Fruit fly (Drosophila melanogaster) whole organism: ENCODE results near the gene CG7806.

Source experiments
- CG8478 ChIP-seq: fragments of >200 bp; optimal IDR thresholded peaks from 2 replicates; lab custom pipeline; 2018; ENCODE audit warnings: inconsistent platforms
- pan ChIP-seq: fragments of >200 bp; optimal IDR thresholded peaks from 2 replicates; lab custom pipeline; 2017
- psq ChIP-seq: fragments of >200 bp; optimal IDR thresholded peaks from 2 replicates; lab custom pipeline; 2017
- usp ChIP-seq: fragments of >200 bp; optimal IDR thresholded peaks from 2 replicates; lab custom pipeline; 2017; ENCODE audit warnings: missing biosample characterization, missing genetic modification characterization, mixed read lengths

dm6 chr2L:8361204-8361952, 50.2 kb downstream of the CG7806 start:
- no peak for TF ChIP-seq CG8478 (lab: Kevin White, UChicago)
- TF ChIP-seq psq (lab: Kevin White, UChicago), result no peak
- no peak for TF ChIP-seq pan (lab: Kevin White, UChicago)
- no peak for TF ChIP-seq usp (GFP tag; lab: Kevin White, UChicago)
